In the genomic region with DNA sequence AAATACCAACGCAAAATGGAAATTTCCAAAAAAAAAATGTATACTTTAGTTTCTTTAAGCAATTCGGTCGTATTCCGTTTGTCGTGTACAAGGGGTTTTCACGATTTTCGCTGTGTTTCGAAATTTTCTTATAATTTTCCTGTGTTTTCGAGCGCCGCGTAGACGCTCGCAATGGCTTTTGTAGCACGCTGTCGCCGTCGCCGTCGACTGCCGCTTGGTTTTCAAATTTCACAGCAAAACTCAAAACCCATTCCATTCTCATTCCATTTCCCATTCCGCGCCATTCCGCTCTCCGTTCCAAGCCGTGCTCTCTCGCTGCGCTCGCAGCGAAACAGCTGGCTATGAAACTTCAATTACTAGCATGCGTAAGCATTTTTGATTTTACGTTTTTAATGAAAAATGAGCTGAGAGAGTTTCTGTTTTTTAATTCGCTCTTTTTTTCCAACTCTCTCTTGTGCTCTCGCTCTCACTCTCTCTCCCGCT, we compare ENCODE assay signal across 3 fruit fly cellular contexts.
TF ChIP-seq lines count a peak whose summit lies in the region.

No protein-coding gene starts in this region.

TF ChIP-seq in whole organism, embryonic, 481 proteins besides CTCF, POLR2A, EP300 and RAD21 (continued from another document and continues in another):
- TF ChIP-seq CG12299 (tag; optimal IDR thresholded peaks at IDR 0.05; lab: Kevin White, UChicago) (no peak), CG2120 (GFP tag; optimal IDR thresholded peaks at IDR 0.05; lab: Kevin White, UChicago) (peak; percentile 15), usp (GFP tag; optimal IDR thresholded peaks at IDR 0.05; lab: Kevin White, UChicago) (no peak), CG11723 (GFP tag; optimal IDR thresholded peaks at IDR 0.05; lab: Kevin White, UChicago) (peak; percentile 27), yki (optimal IDR thresholded peaks at IDR 0.05; lab: Kevin White, UChicago) (peak; percentile 94), sens (GFP tag; lab: Kevin White, UChicago) (peak; percentile 90), sob (GFP tag; IDR thresholded peaks at IDR 0.05; lab: Robert Waterston, UW) (0 out of 2 replicates have a peak, but pooled peaks have one; percentile 13), trem (tag; optimal IDR thresholded peaks at IDR 0.05; lab: Kevin White, UChicago) (no peak), CG6791 (GFP tag; IDR thresholded peaks at IDR 0.05; lab: Robert Waterston, UW; ENCODE audit: partially characterized antibody) (0 out of 3 replicates have a peak, but pooled peaks have one; percentile 33), Sry-δ (GFP tag; optimal IDR thresholded peaks at IDR 0.05; lab: Kevin White, UChicago) (no peak), Bgb (GFP tag; IDR thresholded peaks at IDR 0.05; lab: Robert Waterston, UW; ENCODE audit: partially characterized antibody) (peak; percentile 26; the same call in 1 of the 2 replicates), CG12391 (tag; optimal IDR thresholded peaks at IDR 0.05; lab: Kevin White, UChicago) (peak; percentile 9), CG10147 (GFP tag; optimal IDR thresholded peaks at IDR 0.05; lab: Kevin White, UChicago) (no peak), gce (GFP tag; IDR thresholded peaks at IDR 0.05; lab: Robert Waterston, UW) (no peak; the same call in 2 of the 3 replicates), CG33213 (GFP tag; optimal IDR thresholded peaks at IDR 0.05; lab: Kevin White, UChicago) (no peak), ro (GFP tag; IDR thresholded peaks at IDR 0.05; lab: Robert Waterston, UW) (no peak), gsb (GFP tag; IDR thresholded peaks at IDR 0.05; lab: Robert Waterston, UW) (no peak), Oli (tag; optimal IDR thresholded peaks at IDR 0.05; lab: Kevin White, UChicago) (no peak), CG11695 (GFP tag; IDR thresholded peaks at IDR 0.05; lab: Robert Waterston, UW) (peak; percentile 48; the same call in 1 of the 3 replicates), hkb (optimal IDR thresholded peaks at IDR 0.05; lab: Kevin White, UChicago) (no peak), hkb (GFP tag; IDR thresholded peaks at IDR 0.05; lab: Robert Waterston, UW) (0 out of 2 replicates have a peak, but pooled peaks have one; percentile 24), CG11085 (GFP tag; IDR thresholded peaks at IDR 0.05; lab: Robert Waterston, UW) (no peak), ken (GFP tag; IDR thresholded peaks at IDR 0.05; lab: Robert Waterston, UW) (peak; percentile 43; the same call in 1 of the 3 replicates), sna (GFP tag; IDR thresholded peaks at IDR 0.05; lab: Robert Waterston, UW; ENCODE audit: partially characterized antibody) (0 out of 2 replicates have a peak, but pooled peaks have one; percentile 58), CG13287 (GFP tag; IDR thresholded peaks at IDR 0.05; lab: Robert Waterston, UW; ENCODE audit: partially characterized antibody) (peak; percentile 32; the same call in 1 of the 2 replicates), disco-r (GFP tag; optimal IDR thresholded peaks at IDR 0.05; lab: Kevin White, UChicago) (no peak), Jarid2 (GFP tag; optimal IDR thresholded peaks at IDR 0.05; lab: Kevin White, UChicago) (peak; percentile 71), Six4 (GFP tag; optimal IDR thresholded peaks at IDR 0.05; lab: Kevin White, UChicago) (no peak), Eip74EF (GFP tag; optimal IDR thresholded peaks at IDR 0.05; lab: Kevin White, UChicago) (no peak), inv (GFP tag; IDR thresholded peaks at IDR 0.05; lab: Robert Waterston, UW; ENCODE audit: partially characterized antibody) (no peak), Rfx (GFP tag; IDR thresholded peaks at IDR 0.05; lab: Robert Waterston, UW) (0 out of 2 replicates have a peak, but pooled peaks have one; percentile 5), CG6689 (GFP tag; IDR thresholded peaks at IDR 0.05; lab: Robert Waterston, UW) (no peak), luna (GFP tag; optimal IDR thresholded peaks at IDR 0.05; lab: Kevin White, UChicago) (no peak), CG34376 (GFP tag; optimal IDR thresholded peaks at IDR 0.05; lab: Kevin White, UChicago) (peak; percentile 2), CG12659 (GFP tag; optimal IDR thresholded peaks at IDR 0.05; lab: Kevin White, UChicago) (no peak), unc-4 (GFP tag; IDR thresholded peaks at IDR 0.05; lab: Robert Waterston, UW; ENCODE audit: partially characterized antibody) (no peak), Med (GFP tag; lab: Kevin White, UChicago) (peak; percentile 76), CG10209 (GFP tag; optimal IDR thresholded peaks at IDR 0.05; lab: Kevin White, UChicago) (peak; percentile 5), CG17912 (GFP tag; optimal IDR thresholded peaks at IDR 0.05; lab: Kevin White, UChicago) (no peak)

TF ChIP-seq in whole organism, prepupa, 60 proteins besides CTCF, POLR2A, EP300 and RAD21 (continued from another document):
- TF ChIP-seq fd59A (GFP tag; optimal IDR thresholded peaks at IDR 0.05; lab: Kevin White, UChicago), result no peak
- TF ChIP-seq net (GFP tag; optimal IDR thresholded peaks at IDR 0.05; lab: Kevin White, UChicago), result peak; percentile 26
- no peak for TF ChIP-seq Blimp-1 (GFP tag; optimal IDR thresholded peaks at IDR 0.05; lab: Kevin White, UChicago)
- no peak for TF ChIP-seq CG11902 (GFP tag; optimal IDR thresholded peaks at IDR 0.05; lab: Kevin White, UChicago)
- peak; percentile 54 for TF ChIP-seq CG32006 (GFP tag; optimal IDR thresholded peaks at IDR 0.05; lab: Kevin White, UChicago)
- peak; percentile 32 for TF ChIP-seq Met (GFP tag; optimal IDR thresholded peaks at IDR 0.05; lab: Kevin White, UChicago)
- peak; percentile 9 for TF ChIP-seq CG10669 (GFP tag; optimal IDR thresholded peaks at IDR 0.05; lab: Kevin White, UChicago)
- TF ChIP-seq CG9139 (GFP tag; optimal IDR thresholded peaks at IDR 0.05; lab: Kevin White, UChicago), result peak; percentile 4
- TF ChIP-seq Ets21C (GFP tag; optimal IDR thresholded peaks at IDR 0.05; lab: Kevin White, UChicago), result no peak
- TF ChIP-seq Hr39 (GFP tag; optimal IDR thresholded peaks at IDR 0.05; lab: Kevin White, UChicago), result peak; percentile 26
- TF ChIP-seq dac (GFP tag; optimal IDR thresholded peaks at IDR 0.05; lab: Kevin White, UChicago), result peak; percentile 12
- peak; percentile 10 for TF ChIP-seq CG34406 (GFP tag; optimal IDR thresholded peaks at IDR 0.05; lab: Kevin White, UChicago)
- TF ChIP-seq spab (GFP tag; optimal IDR thresholded peaks at IDR 0.05; lab: Kevin White, UChicago), result peak; percentile 15
- TF ChIP-seq Sox14 (GFP tag; optimal IDR thresholded peaks at IDR 0.05; lab: Kevin White, UChicago), result peak; percentile 39
- TF ChIP-seq OdsH (GFP tag; optimal IDR thresholded peaks at IDR 0.05; lab: Kevin White, UChicago), result peak; percentile 41
- no peak for TF ChIP-seq Eip93F (GFP tag; optimal IDR thresholded peaks at IDR 0.05; lab: Kevin White, UChicago)
- TF ChIP-seq Sox15 (GFP tag; optimal IDR thresholded peaks at IDR 0.05; lab: Kevin White, UChicago), result no peak
- TF ChIP-seq eg (GFP tag; IDR thresholded peaks at IDR 0.05; lab: Robert Waterston, UW), result peak; percentile 50; the same call in 2 of the 3 replicates
- TF ChIP-seq CG8119 (GFP tag; IDR thresholded peaks at IDR 0.05; lab: Robert Waterston, UW), result peak; percentile 59
- no peak for TF ChIP-seq vri (GFP tag; optimal IDR thresholded peaks at IDR 0.05; lab: Kevin White, UChicago)
- peak; percentile 1 for TF ChIP-seq acj6 (GFP tag; optimal IDR thresholded peaks at IDR 0.05; lab: Kevin White, UChicago)
- peak; percentile 27 for TF ChIP-seq svp (GFP tag; lab: Kevin White, UChicago)
- TF ChIP-seq ss (GFP tag; optimal IDR thresholded peaks at IDR 0.05; lab: Kevin White, UChicago), result peak; percentile 27 to 45
- TF ChIP-seq CG15336 (GFP tag; IDR thresholded peaks at IDR 0.05; lab: Robert Waterston, UW), result no peak
- no peak for TF ChIP-seq fd85E (GFP tag; optimal IDR thresholded peaks at IDR 0.05; lab: Kevin White, UChicago)
- peak; percentile 32; the same call in 1 of the 2 replicates for TF ChIP-seq Gug (GFP tag; IDR thresholded peaks at IDR 0.05; lab: Robert Waterston, UW)
- peak; percentile 57 for TF ChIP-seq achi (GFP tag; optimal IDR thresholded peaks at IDR 0.05; lab: Kevin White, UChicago)
- TF ChIP-seq Eip75B (GFP tag; optimal IDR thresholded peaks at IDR 0.05; lab: Kevin White, UChicago), result peak; percentile 30
- no peak for TF ChIP-seq CG11762 (GFP tag; optimal IDR thresholded peaks at IDR 0.05; lab: Kevin White, UChicago; ENCODE audit: insufficient read depth)
- TF ChIP-seq fkh (GFP tag; optimal IDR thresholded peaks at IDR 0.05; lab: Kevin White, UChicago), result no peak
- TF ChIP-seq CG4318 (GFP tag; optimal IDR thresholded peaks at IDR 0.05; lab: Kevin White, UChicago), result no peak
- TF ChIP-seq topi (GFP tag; optimal IDR thresholded peaks at IDR 0.05; lab: Kevin White, UChicago), result peak; percentile 44
- peak; percentile 22 for TF ChIP-seq CG6808 (GFP tag; optimal IDR thresholded peaks at IDR 0.05; lab: Kevin White, UChicago)
- peak; percentile 16 for TF ChIP-seq CG6276 (GFP tag; optimal IDR thresholded peaks at IDR 0.05; lab: Kevin White, UChicago)
- TF ChIP-seq CG16779 (tag; optimal IDR thresholded peaks at IDR 0.05; lab: Kevin White, UChicago), result peak; percentile 32

TF ChIP-seq in whole organism, wandering third instar larva, 38 proteins besides CTCF, POLR2A, EP300 and RAD21 (continued from another document):
- TF ChIP-seq tai (GFP tag; optimal IDR thresholded peaks at IDR 0.05; lab: Kevin White, UChicago), result no peak
- TF ChIP-seq Dfd (GFP tag; optimal IDR thresholded peaks at IDR 0.05; lab: Kevin White, UChicago), result no peak
- no peak for TF ChIP-seq lola (GFP tag; optimal IDR thresholded peaks at IDR 0.05; lab: Kevin White, UChicago)
- TF ChIP-seq ey (GFP tag; optimal IDR thresholded peaks at IDR 0.05; lab: Kevin White, UChicago), result peak; percentile 4
- TF ChIP-seq Myc (optimal IDR thresholded peaks at IDR 0.05; lab: Kevin White, UChicago), result no peak
